Worm (Caenorhabditis elegans): ENCODE measurements around the gene F46F5.16.

ce11 chrII:769250-769649 is 17.8 kb upstream of the F46F5.16 start:
- TF ChIP-seq zag-1 (tag; optimal IDR thresholded peaks at IDR 0.05) (no peak), unc-62 (GFP tag; optimal IDR thresholded peaks at IDR 0.05) (no peak), nhr-77 (tag; optimal IDR thresholded peaks at IDR 0.05) (no peak), dsc-1 (tag; optimal IDR thresholded peaks at IDR 0.05) (no peak), nhr-11 (tag; optimal IDR thresholded peaks at IDR 0.05) (no peak), nhr-85 (tag) (no peak), nhr-76 (tag; optimal IDR thresholded peaks at IDR 0.05) (no peak), ztf-4 (tag; optimal IDR thresholded peaks at IDR 0.05) (no peak), nhr-237 (tag; optimal IDR thresholded peaks at IDR 0.05) (no peak), nhr-28 (tag; optimal IDR thresholded peaks at IDR 0.05) (no peak), blmp-1 (tag; optimal IDR thresholded peaks at IDR 0.05) (no peak), ceh-82 (tag; optimal IDR thresholded peaks at IDR 0.05) (no peak), lin-15B (tag; optimal IDR thresholded peaks at IDR 0.05) (no peak), lsy-2 (tag; optimal IDR thresholded peaks at IDR 0.05) (no peak)

Measured in whole organism, L1 larva.